Fruit fly (Drosophila melanogaster) whole organism, embryonic: ENCODE results near the gene Cad88C.

Experiments used
- ATbp ChIP-seq: fragments of 200-800 bp; sonication (Bioruptor generic); optimal IDR thresholded peaks from 2 replicates; lab custom pipeline; 2017; ENCODE audit warnings: missing biosample characterization, mild to moderate bottlenecking, missing genetic modification characterization, missing genetic modification reagents
- Antp ChIP-seq: fragments of 200-800 bp; sonication (Bioruptor generic); optimal IDR thresholded peaks from 3 replicates; lab custom pipeline; 2016; ENCODE audit warnings: missing biosample characterization, missing genetic modification characterization
- CG11696 ChIP-seq: fragments of 200-800 bp; sonication (Bioruptor generic); IDR thresholded peaks from 2 replicates; pipeline ENCODE4 v1.3.6; 2022; ENCODE audit warnings: missing biosample characterization, missing genetic modification characterization
- CG12299 ChIP-seq: fragments of 200-800 bp; sonication (Bioruptor generic); optimal IDR thresholded peaks from 2 replicates; lab custom pipeline; 2018; ENCODE audit warnings: missing biosample characterization, mild to moderate bottlenecking, missing genetic modification characterization
- CG14710 ChIP-seq: fragments of 200-800 bp; sonication (Bioruptor generic); optimal IDR thresholded peaks from 3 replicates; lab custom pipeline; 2019; ENCODE audit warnings: missing biosample characterization, mild to moderate bottlenecking, missing genetic modification characterization, moderate library complexity
- CG15073 ChIP-seq: fragments of 200-800 bp; sonication (Bioruptor generic); optimal IDR thresholded peaks from 2 replicates; lab custom pipeline; 2016; ENCODE audit warnings: missing biosample characterization, missing genetic modification characterization
- CG15269 ChIP-seq: fragments of 200-800 bp; sonication (Bioruptor generic); optimal IDR thresholded peaks from 2 replicates; lab custom pipeline; 2018; ENCODE audit warnings: missing biosample characterization, mild to moderate bottlenecking, missing genetic modification characterization, moderate library complexity
- CG15601 ChIP-seq: fragments of 200-800 bp; sonication (Bioruptor generic); optimal IDR thresholded peaks from 3 replicates; lab custom pipeline; 2019; ENCODE audit warnings: missing biosample characterization, mild to moderate bottlenecking, missing genetic modification characterization, moderate library complexity
- CG16779 ChIP-seq: fragments of 200-800 bp; sonication (Bioruptor generic); IDR thresholded peaks from 2 replicates; pipeline ENCODE4 v1.3.6; 2022; ENCODE audit warnings: missing biosample characterization, missing genetic modification characterization
- CG17612 ChIP-seq: fragments of 200-800 bp; sonication (Bioruptor generic); IDR thresholded peaks from 2 replicates; pipeline ENCODE4 v1.3.6; 2022; ENCODE audit warnings: missing biosample characterization, missing genetic modification characterization
- CG18476 ChIP-seq: fragments of 200-800 bp; sonication (Bioruptor generic); optimal IDR thresholded peaks from 2 replicates; lab custom pipeline; 2016; ENCODE audit warnings: missing biosample characterization, mild to moderate bottlenecking, missing genetic modification characterization
- CG30403 ChIP-seq: fragments of 200-800 bp; sonication (Bioruptor generic); optimal IDR thresholded peaks from 3 replicates; lab custom pipeline; 2016; ENCODE audit warnings: missing biosample characterization, missing genetic modification characterization
- CG30431 ChIP-seq: fragments of 200-800 bp; sonication (Bioruptor generic); optimal IDR thresholded peaks from 2 replicates; lab custom pipeline; 2017; ENCODE audit warnings: missing biosample characterization, missing genetic modification characterization
- CG33213 ChIP-seq: fragments of 200-800 bp; sonication (Bioruptor generic); optimal IDR thresholded peaks from 3 replicates; lab custom pipeline; 2016; ENCODE audit warnings: missing biosample characterization, missing genetic modification characterization
- CG42726 ChIP-seq: fragments of 200-800 bp; sonication (Bioruptor generic); IDR thresholded peaks from 2 replicates; pipeline ENCODE4 v1.3.6; 2022; ENCODE audit warnings: missing biosample characterization, missing genetic modification characterization; ENCODE audit not compliant: partially characterized antibody
- CG4404 ChIP-seq: fragments of 200-800 bp; sonication (Bioruptor generic); IDR thresholded peaks from 2 replicates; pipeline ENCODE4 v1.3.6; 2022; ENCODE audit warnings: missing biosample characterization, missing genetic modification characterization
- CG8388 ChIP-seq: fragments of 200-800 bp; sonication (Bioruptor generic); optimal IDR thresholded peaks from 2 replicates; lab custom pipeline; 2019; ENCODE audit warnings: missing biosample characterization, mild to moderate bottlenecking, missing genetic modification characterization, moderate library complexity
- CG8478 ChIP-seq: fragments of >200 bp; optimal IDR thresholded peaks from 2 replicates; lab custom pipeline; 2018
- CHES-1-like ChIP-seq: fragments of 200-800 bp; sonication (Bioruptor generic); optimal IDR thresholded peaks from 2 replicates; lab custom pipeline; 2016; ENCODE audit warnings: missing biosample characterization, missing genetic modification characterization
- D19A ChIP-seq: fragments of 200-800 bp; optimal IDR thresholded peaks from 3 replicates; lab custom pipeline; 2019; ENCODE audit warnings: missing biosample characterization, mild to moderate bottlenecking, missing genetic modification characterization, moderate library complexity
- Elba2 ChIP-seq: fragments of 200-800 bp; sonication (Bioruptor generic); optimal IDR thresholded peaks from 3 replicates; lab custom pipeline; 2016; ENCODE audit warnings: missing biosample characterization, missing genetic modification characterization
- Fer2 ChIP-seq: fragments of 200-800 bp; sonication (Bioruptor generic); optimal IDR thresholded peaks from 2 replicates; lab custom pipeline; 2018; ENCODE audit warnings: missing biosample characterization, mild to moderate bottlenecking, missing genetic modification characterization, moderate library complexity
- HLH3B ChIP-seq: fragments of 200-800 bp; sonication (Bioruptor generic); IDR thresholded peaks from 2 replicates; pipeline ENCODE4 v1.3.6; 2022; ENCODE audit warnings: missing biosample characterization, missing genetic modification characterization
- HLH4C ChIP-seq: fragments of 200-800 bp; sonication (Bioruptor generic); IDR thresholded peaks from 3 replicates; pipeline ENCODE4 v1.3.6; 2022; ENCODE audit warnings: missing biosample characterization, missing genetic modification characterization; ENCODE audit not compliant: partially characterized antibody
- HmgD ChIP-seq: fragments of 200-800 bp; sonication (Bioruptor generic); optimal IDR thresholded peaks from 3 replicates; lab custom pipeline; 2016; ENCODE audit warnings: missing biosample characterization, missing genetic modification characterization
- Hr39 ChIP-seq: fragments of >200 bp; optimal IDR thresholded peaks from 2 replicates; lab custom pipeline; 2017
- Med ChIP-seq: fragments of 200-800 bp; sonication (Bioruptor generic); peaks from one replicate; lab custom pipeline; 2016; ENCODE audit warnings: missing biosample characterization, missing genetic modification characterization, mild to moderate bottlenecking, inconsistent platforms, moderate library complexity
- Mrtf ChIP-seq: fragments of 200-800 bp; sonication (Bioruptor generic); IDR thresholded peaks from 3 replicates; pipeline ENCODE4 v1.3.6; 2022; ENCODE audit warnings: missing biosample characterization, missing genetic modification characterization
- NC2β ChIP-seq: fragments of 200-800 bp; sonication (Bioruptor generic); optimal IDR thresholded peaks from 2 replicates; lab custom pipeline; 2016; ENCODE audit warnings: missing biosample characterization, missing genetic modification characterization
- Nf-YA ChIP-seq: fragments of 200-800 bp; sonication (Bioruptor generic); IDR thresholded peaks from 2 replicates; pipeline ENCODE4 v1.3.6; 2022; ENCODE audit warnings: missing biosample characterization, missing genetic modification characterization
- Ptx1 ChIP-seq: fragments of 200-800 bp; sonication (Bioruptor generic); IDR thresholded peaks from 2 replicates; pipeline ENCODE4 v1.3.6; 2022; ENCODE audit warnings: missing biosample characterization, missing genetic modification characterization
- Sry-β ChIP-seq: fragments of 200-800 bp; sonication (Bioruptor generic); optimal IDR thresholded peaks from 2 replicates; lab custom pipeline; 2018; ENCODE audit warnings: missing biosample characterization, mild to moderate bottlenecking, missing genetic modification characterization, moderate library complexity
- Taf1 ChIP-seq: fragments of 200-800 bp; sonication (Bioruptor generic); IDR thresholded peaks from 2 replicates; pipeline ENCODE4 v1.3.6; 2022; ENCODE audit warnings: missing biosample characterization, missing genetic modification characterization
- Usf ChIP-seq: fragments of 200-800 bp; sonication (Bioruptor generic); optimal IDR thresholded peaks from 2 replicates; lab custom pipeline; 2017; ENCODE audit warnings: missing genotype, missing biosample characterization, missing genetic modification characterization
- ara ChIP-seq: fragments of 200-800 bp; sonication (Bioruptor generic); IDR thresholded peaks from 2 replicates; pipeline ENCODE4 v1.3.6; 2022; ENCODE audit warnings: missing biosample characterization, missing genetic modification characterization
- chinmo ChIP-seq: fragments of 200-800 bp; sonication (Bioruptor generic); IDR thresholded peaks from 4 replicates; pipeline ENCODE4 v1.3.6; 2022; ENCODE audit warnings: missing biosample characterization, missing genetic modification characterization; ENCODE audit not compliant: partially characterized antibody
- ci ChIP-seq: fragments of 200-800 bp; sonication (Bioruptor generic); IDR thresholded peaks from 3 replicates; pipeline ENCODE4 v1.3.6; 2022; ENCODE audit warnings: missing biosample characterization, missing genetic modification characterization
- gce ChIP-seq: fragments of 200-800 bp; sonication (Bioruptor generic); IDR thresholded peaks from 3 replicates; pipeline ENCODE4 v1.3.6; 2022; ENCODE audit warnings: missing biosample characterization, missing genetic modification characterization
- grn ChIP-seq: fragments of 200-800 bp; sonication (Bioruptor generic); optimal IDR thresholded peaks from 3 replicates; lab custom pipeline; 2017; ENCODE audit warnings: missing biosample characterization, missing genetic modification characterization
- kah ChIP-seq: fragments of 200-800 bp; sonication (Bioruptor generic); optimal IDR thresholded peaks from 2 replicates; lab custom pipeline; 2018; ENCODE audit warnings: missing biosample characterization, mild to moderate bottlenecking, missing genetic modification characterization
- org-1 ChIP-seq: fragments of 200-800 bp; sonication (Bioruptor generic); optimal IDR thresholded peaks from 2 replicates; lab custom pipeline; 2017; ENCODE audit warnings: missing biosample characterization, missing genetic modification characterization
- peb ChIP-seq: fragments of 200-800 bp; sonication (Bioruptor generic); IDR thresholded peaks from 2 replicates; pipeline ENCODE4 v1.3.6; 2022; ENCODE audit warnings: missing biosample characterization, missing genetic modification characterization
- ranshi ChIP-seq: fragments of 200-800 bp; sonication (Bioruptor generic); IDR thresholded peaks from 2 replicates; pipeline ENCODE4 v1.3.6; 2022; ENCODE audit warnings: missing biosample characterization, missing genetic modification characterization
- sc ChIP-seq, 3 experiments: fragments of >200 bp in 2 of 3; fragments of 200-800 bp in 1 of 3; sonication (Bioruptor generic) in 1 of 3; optimal IDR thresholded peaks; 2 replicates in 2 of 3; 3 replicates in 1 of 3; lab custom pipeline; 2017; ENCODE audit warnings: mild to moderate bottlenecking in 1 of 3, missing biosample characterization in 1 of 3, missing genetic modification characterization in 1 of 3, missing genetic modification reagents in 1 of 3
- schlank ChIP-seq: fragments of 200-800 bp; sonication (Bioruptor generic); optimal IDR thresholded peaks from 2 replicates; lab custom pipeline; 2018; ENCODE audit warnings: missing biosample characterization, mild to moderate bottlenecking, missing genetic modification characterization
- sens ChIP-seq: fragments of 200-800 bp; sonication (Bioruptor generic); peaks from one replicate; lab custom pipeline; 2016; ENCODE audit warnings: missing biosample characterization, missing genetic modification characterization
- sens-2 ChIP-seq: fragments of 200-800 bp; sonication (Bioruptor generic); IDR thresholded peaks from 2 replicates; pipeline ENCODE4 v1.3.6; 2022; ENCODE audit warnings: missing biosample characterization, missing genetic modification characterization
- sqz ChIP-seq: fragments of 200-800 bp; sonication (Bioruptor generic); optimal IDR thresholded peaks from 3 replicates; lab custom pipeline; 2018; ENCODE audit warnings: missing biosample characterization, mild to moderate bottlenecking, missing genetic modification characterization
- sr ChIP-seq: fragments of 200-800 bp; sonication (Bioruptor generic); IDR thresholded peaks from 3 replicates; pipeline ENCODE4 v1.3.6; 2022; ENCODE audit warnings: missing biosample characterization, missing genetic modification characterization
- ttk ChIP-seq: fragments of 200-800 bp; sonication (Bioruptor generic); IDR thresholded peaks from 2 replicates; pipeline ENCODE4 v2.1.2; 2022; ENCODE audit warnings: missing biosample characterization, missing genetic modification characterization
- yki ChIP-seq: fragments of >200 bp; optimal IDR thresholded peaks from 3 replicates; lab custom pipeline; 2018
- z ChIP-seq: fragments of 200-800 bp; sonication (Bioruptor generic); IDR thresholded peaks from 3 replicates; pipeline ENCODE4 v1.3.6; 2022; ENCODE audit warnings: missing biosample characterization, missing genetic modification characterization

Gene Cad88C

DNA sequence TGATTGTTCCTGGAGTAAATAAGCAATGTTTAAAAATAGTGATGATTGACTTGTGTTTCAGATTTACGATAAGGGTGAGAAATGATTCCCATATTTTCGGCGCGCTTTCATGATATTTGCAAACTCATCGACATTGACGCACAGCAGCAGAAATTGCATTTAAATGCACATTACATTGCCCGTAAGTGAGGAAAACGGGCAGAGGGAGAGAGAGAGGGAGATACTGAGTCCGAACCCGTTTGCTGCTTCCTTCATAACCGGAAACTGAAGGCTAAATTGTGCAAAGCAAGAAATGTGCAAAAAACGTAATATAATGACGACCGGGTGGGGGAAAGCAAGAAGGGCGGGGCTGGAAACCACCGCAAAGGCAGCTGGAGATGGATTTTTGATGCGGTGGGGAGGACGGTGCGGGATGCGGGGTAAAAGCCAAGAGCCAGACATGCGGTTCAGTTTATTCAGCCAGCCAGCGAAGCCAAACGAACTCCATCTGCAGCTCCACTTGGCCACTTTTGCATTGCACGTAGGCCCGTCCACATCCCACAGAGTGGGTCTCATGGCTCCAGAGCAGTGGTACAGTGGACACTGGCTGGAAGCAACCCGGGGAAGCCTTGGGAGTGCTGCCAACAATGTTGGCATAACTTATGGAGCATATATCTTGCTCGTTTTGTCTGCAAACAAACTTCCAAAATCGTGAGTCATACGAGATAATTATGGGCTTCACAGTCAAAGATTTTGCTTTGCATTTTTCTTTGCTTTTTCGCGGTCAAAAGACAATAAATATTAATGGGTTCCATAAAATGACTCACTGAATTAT is 23.0 kb downstream of the Cad88C start (continued):
- no peak for TF ChIP-seq D19A (tag; lab: Kevin White, UChicago)
- no peak for TF ChIP-seq Usf (GFP tag; lab: Kevin White, UChicago)
- TF ChIP-seq CG16779, result 0 out of 2 replicates have a peak, but pooled peaks have one; percentile 51
- TF ChIP-seq CG30431 (GFP tag; lab: Kevin White, UChicago), result no peak
- TF ChIP-seq z (GFP tag; lab: Robert Waterston, UW), result no peak
- no peak for TF ChIP-seq Elba2 (GFP tag; lab: Kevin White, UChicago)
- TF ChIP-seq CG15601 (tag; lab: Kevin White, UChicago), result no peak
- no peak for TF ChIP-seq yki (lab: Kevin White, UChicago)
- no peak for TF ChIP-seq CG33213
- TF ChIP-seq CG11696, result 0 out of 2 replicates have a peak, but pooled peaks have one; percentile 17
- no peak for TF ChIP-seq sqz
- TF ChIP-seq HLH3B (GFP tag; lab: Robert Waterston, UW), result no peak
- TF ChIP-seq ci (GFP tag; lab: Robert Waterston, UW), result no peak
- no peak for TF ChIP-seq sens-2 (GFP tag; lab: Robert Waterston, UW)
- TF ChIP-seq Hr39, result no peak
- TF ChIP-seq Mrtf, result no peak
- TF ChIP-seq Antp (GFP tag; lab: Kevin White, UChicago), result no peak
- no peak for TF ChIP-seq CG17612 (GFP tag; lab: Robert Waterston, UW)
- no peak for TF ChIP-seq HLH4C
- TF ChIP-seq Ptx1, result 0 out of 2 replicates have a peak, but pooled peaks have one; percentile 9
- TF ChIP-seq CG12299, result no peak
- no peak for TF ChIP-seq NC2β (GFP tag; lab: Kevin White, UChicago)
- no peak for TF ChIP-seq Fer2 (tag; lab: Kevin White, UChicago)
- TF ChIP-seq CG15269 (tag; lab: Kevin White, UChicago), result no peak
- TF ChIP-seq chinmo, result no peak
- no peak for TF ChIP-seq Taf1 (GFP tag; lab: Robert Waterston, UW)
- TF ChIP-seq CG15073 (GFP tag; lab: Kevin White, UChicago), result no peak
- TF ChIP-seq peb (GFP tag; lab: Robert Waterston, UW), result no peak
- no peak for TF ChIP-seq CG14710 (tag; lab: Kevin White, UChicago)
- TF ChIP-seq CG18476, result no peak
- no peak for TF ChIP-seq sc (optimal IDR thresholded peaks at IDR 0.05; lab: Kevin White, UChicago)
- TF ChIP-seq sc (GFP tag; optimal IDR thresholded peaks at IDR 0.05; lab: Kevin White, UChicago), result no peak
- no peak for TF ChIP-seq ttk (GFP tag; lab: Robert Waterston, UW)
- TF ChIP-seq Sry-β (GFP tag; lab: Kevin White, UChicago), result no peak
- TF ChIP-seq HmgD (GFP tag; lab: Kevin White, UChicago), result no peak
- no peak for TF ChIP-seq org-1 (GFP tag; lab: Kevin White, UChicago)
- no peak for TF ChIP-seq schlank (tag; lab: Kevin White, UChicago)
- peak; percentile 42 for TF ChIP-seq sens
- TF ChIP-seq kah (GFP tag; lab: Kevin White, UChicago), result no peak

- TF ChIP-seq Med (GFP tag; lab: Kevin White, UChicago) (peak; percentile 72), sr (GFP tag; lab: Robert Waterston, UW) (peak; percentile 40; the same call in 1 of the 3 replicates), CG30403 (GFP tag; lab: Kevin White, UChicago) (no peak), CG4404 (GFP tag; lab: Robert Waterston, UW) (no peak), ranshi (GFP tag; lab: Robert Waterston, UW) (0 out of 2 replicates have a peak, but pooled peaks have one; percentile 4), CG8388 (GFP tag; lab: Kevin White, UChicago) (no peak), ATbp (peak; percentile 44), CG42726 (GFP tag; lab: Robert Waterston, UW) (no peak), grn (GFP tag; lab: Kevin White, UChicago) (no peak), Nf-YA (no peak), CG8478 (lab: Kevin White, UChicago) (no peak), gce (GFP tag; lab: Robert Waterston, UW) (no peak), CHES-1-like (GFP tag; lab: Kevin White, UChicago) (peak; percentile 22), ara (GFP tag; lab: Robert Waterston, UW) (0 out of 2 replicates have a peak, but pooled peaks have one; percentile 12)
Observed at dm6 chr3R:14654231-14654975, 24.1 kb downstream of the Cad88C start.
